Worm (Caenorhabditis elegans) whole organism, midembryonic: Measurements from ENCODE around the gene B0524.2.

Experiments
- T22C8.4 ChIP-seq: fragments of 200-800 bp; sonication (Bioruptor generic); IDR thresholded peaks from 2 replicates; pipeline ENCODE4 v1.3.6; 2022; ENCODE audit warnings: missing genetic modification characterization, missing compliant biosample characterization
- cog-1 ChIP-seq: sonication (generic microtip); optimal IDR thresholded peaks from 2 replicates; lab custom pipeline; 2016; ENCODE audit warnings: missing genetic modification characterization, missing compliant biosample characterization
- flt-1 ChIP-seq: fragments of 200-800 bp; sonication (Bioruptor generic); IDR thresholded peaks from 2 replicates; pipeline ENCODE4 v1.3.6; 2022; ENCODE audit warnings: missing genetic modification characterization, missing compliant biosample characterization
- tab-1 ChIP-seq: fragments of 200-800 bp; sonication (Bioruptor generic); IDR thresholded peaks from 2 replicates; pipeline ENCODE4 v1.3.6; 2022; ENCODE audit warnings: missing genetic modification characterization, missing compliant biosample characterization
- ztf-23 ChIP-seq: fragments of 200-800 bp; sonication (Bioruptor generic); IDR thresholded peaks from 2 replicates; pipeline ENCODE4 v1.3.6; 2022; ENCODE audit warnings: missing genetic modification reagents, missing genetic modification characterization, missing compliant biosample characterization
- ztf-29 ChIP-seq: fragments of 200-800 bp; sonication (Bioruptor generic); IDR thresholded peaks from 2 replicates; pipeline ENCODE4 v1.3.6; 2022; ENCODE audit warnings: missing genetic modification reagents, missing genetic modification characterization, missing compliant biosample characterization

ce11 chrIII:1848747-1849146, 45.1 kb upstream of the B0524.2 start, which contains the start of gene pqn-82:
- TF ChIP-seq ztf-29 (GFP tag; lab: Robert Waterston, UW) (no peak), T22C8.4 (GFP tag; lab: Robert Waterston, UW) (no peak), tab-1 (no peak), ztf-23 (GFP tag; lab: Robert Waterston, UW) (no peak), cog-1 (tag; lab: Kevin White, UChicago) (no peak), flt-1 (GFP tag; lab: Robert Waterston, UW) (no peak)
